Fruit fly (Drosophila melanogaster): Measurements from ENCODE around the gene CG14321.

Gene CG14321

DNA sequence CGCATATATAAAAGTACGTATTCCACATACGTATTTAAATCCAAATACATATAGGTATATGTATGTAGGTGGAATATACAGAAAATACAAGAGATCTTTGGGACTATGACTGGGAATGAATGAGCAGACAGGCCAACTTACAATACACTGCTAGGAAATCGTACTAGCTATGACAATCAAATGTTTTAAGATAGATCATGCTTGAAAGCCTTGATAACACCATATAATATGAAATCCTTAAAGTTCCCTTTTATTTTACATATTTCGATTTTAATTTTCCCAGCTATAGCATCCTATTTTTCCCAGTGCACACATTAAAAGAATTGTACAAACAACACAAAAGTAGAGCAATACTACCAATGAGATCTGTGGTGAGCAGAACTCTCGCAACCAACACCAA, 48.0 kb downstream of the CG14321 start (continued):
- TF ChIP-seq dysf (GFP tag; IDR thresholded peaks at IDR 0.05) (peak; percentile 93), CG6791 (GFP tag; IDR thresholded peaks at IDR 0.05; ENCODE audit: partially characterized antibody) (no peak), row (GFP tag; IDR thresholded peaks at IDR 0.05) (peak; percentile 88), croc (GFP tag; conservative IDR thresholded peaks at IDR 0.05) (peak; percentile 78), prd (optimal IDR thresholded peaks at IDR 0.05) (no peak), prd (GFP tag; IDR thresholded peaks at IDR 0.05) (peak; percentile 90), CG12071 (GFP tag; optimal IDR thresholded peaks at IDR 0.05) (peak; percentile 61), tio (GFP tag; optimal IDR thresholded peaks at IDR 0.05) (peak; percentile 38), h (optimal IDR thresholded peaks at IDR 0.05) (no peak), odd (GFP tag; optimal IDR thresholded peaks at IDR 0.05) (peak; percentile 35), CG10565 (GFP tag; optimal IDR thresholded peaks at IDR 0.05) (no peak), repo (GFP tag; optimal IDR thresholded peaks at IDR 0.05) (peak; percentile 52), E2f1 (GFP tag; IDR thresholded peaks at IDR 0.05) (peak; percentile 86), ATbp (GFP tag; optimal IDR thresholded peaks at IDR 0.05) (peak; percentile 76), gfzf (GFP tag; optimal IDR thresholded peaks at IDR 0.05) (no peak), CG14710 (tag; optimal IDR thresholded peaks at IDR 0.05) (peak; percentile 56), BEAF-32 (GFP tag; optimal IDR thresholded peaks at IDR 0.05) (no peak), CG10654 (GFP tag; optimal IDR thresholded peaks at IDR 0.05) (peak; percentile 64), B-H2 (GFP tag; optimal IDR thresholded peaks at IDR 0.05) (peak; percentile 67), CG8388 (GFP tag; optimal IDR thresholded peaks at IDR 0.05) (peak; percentile 73), ac (GFP tag; optimal IDR thresholded peaks at IDR 0.05) (no peak), Atf6 (GFP tag; IDR thresholded peaks at IDR 0.05) (peak; percentile 84), hkb (optimal IDR thresholded peaks at IDR 0.05) (no peak), hkb (GFP tag; IDR thresholded peaks at IDR 0.05) (peak; percentile 87), CG12769 (tag; optimal IDR thresholded peaks at IDR 0.05) (peak; percentile 85), gem (tag; optimal IDR thresholded peaks at IDR 0.05) (peak; percentile 90), chm (GFP tag; IDR thresholded peaks at IDR 0.05) (peak; percentile 82), Fer3 (tag; optimal IDR thresholded peaks at IDR 0.05) (peak; percentile 73), unc-4 (GFP tag; IDR thresholded peaks at IDR 0.05; ENCODE audit: partially characterized antibody) (no peak), gsb (GFP tag; IDR thresholded peaks at IDR 0.05) (peak; percentile 83), CG7372 (GFP tag; IDR thresholded peaks at IDR 0.05) (peak; percentile 85), CG5180 (GFP tag; optimal IDR thresholded peaks at IDR 0.05) (peak; percentile 57), CG11456 (GFP tag; IDR thresholded peaks at IDR 0.05) (peak; percentile 84), HHEX (GFP tag; optimal IDR thresholded peaks at IDR 0.05) (peak; percentile 62), crp (GFP tag; optimal IDR thresholded peaks at IDR 0.05) (no peak), ewg (GFP tag; optimal IDR thresholded peaks at IDR 0.05) (peak; percentile 52), CG10431 (GFP tag; optimal IDR thresholded peaks at IDR 0.05) (peak; percentile 8), Dad (GFP tag; optimal IDR thresholded peaks at IDR 0.05) (peak; percentile 66), CG10267 (tag; optimal IDR thresholded peaks at IDR 0.05) (peak; percentile 66), eve (GFP tag; optimal IDR thresholded peaks at IDR 0.05) (no peak), wor (GFP tag; IDR thresholded peaks at IDR 0.05) (peak; percentile 71), sd (tag; optimal IDR thresholded peaks at IDR 0.05) (peak; percentile 52), Dip3 (GFP tag; optimal IDR thresholded peaks at IDR 0.05) (peak; percentile 65), abd-A (tag; optimal IDR thresholded peaks at IDR 0.05) (peak; percentile 38), CkIIα-i1 (GFP tag; IDR thresholded peaks at IDR 0.05) (peak; percentile 54; the same call in 1 of the 2 replicates), gcm (GFP tag; optimal IDR thresholded peaks at IDR 0.05) (peak; percentile 66), en (GFP tag; optimal IDR thresholded peaks at IDR 0.05) (peak; percentile 64), seq (GFP tag; IDR thresholded peaks at IDR 0.05) (peak; percentile 79), CG10321 (GFP tag; IDR thresholded peaks at IDR 0.05) (peak; percentile 57), ab (GFP tag; optimal IDR thresholded peaks at IDR 0.05) (no peak), sisA (GFP tag; IDR thresholded peaks at IDR 0.05) (peak; percentile 80), CG10959 (GFP tag; IDR thresholded peaks at IDR 0.05) (peak; percentile 56)
